Worm (Caenorhabditis elegans): ENCODE measurements around the gene pbo-5.

Gene pbo-5

DNA sequence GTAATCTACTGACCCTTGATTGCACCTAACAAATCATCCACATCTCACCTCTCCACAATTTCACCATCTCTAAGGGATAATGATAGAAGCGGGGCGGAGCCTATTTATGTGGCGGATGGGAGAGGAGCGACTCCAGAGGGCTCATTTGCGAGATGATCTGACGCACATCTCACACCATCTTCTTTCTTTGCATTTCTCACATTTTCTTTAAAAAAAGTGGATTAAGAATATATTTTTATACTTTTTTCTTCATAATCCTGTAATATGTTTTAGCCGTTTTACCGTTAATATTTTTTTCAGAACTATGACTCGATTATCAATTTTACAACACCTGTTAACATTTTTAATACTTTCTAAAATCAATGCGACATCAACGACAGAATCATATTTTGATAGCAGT is at the start of gene pbo-5:
Gene pbo-5 (plus strand): TSS at position 301 of the 400 bp plus-strand sequence.
- no peak for TF ChIP-seq mbf-1 (tag; optimal IDR thresholded peaks at IDR 0.05)
- no peak for TF ChIP-seq nhr-11 (tag; optimal IDR thresholded peaks at IDR 0.05)
- TF ChIP-seq ceh-16 (tag; optimal IDR thresholded peaks at IDR 0.05), result no peak
- no peak for TF ChIP-seq crh-2 (tag; optimal IDR thresholded peaks at IDR 0.05)
- TF ChIP-seq lsy-2 (tag; optimal IDR thresholded peaks at IDR 0.05), result no peak
- no peak for TF ChIP-seq zag-1 (tag; optimal IDR thresholded peaks at IDR 0.05)
- no peak for TF ChIP-seq ceh-82 (tag; optimal IDR thresholded peaks at IDR 0.05)
- TF ChIP-seq ztf-4 (tag; optimal IDR thresholded peaks at IDR 0.05), result no peak
- TF ChIP-seq nhr-21 (tag; optimal IDR thresholded peaks at IDR 0.05), result no peak
- no peak for TF ChIP-seq sem-4 (tag; optimal IDR thresholded peaks at IDR 0.05)
- TF ChIP-seq nhr-12 (tag; optimal IDR thresholded peaks at IDR 0.05), result no peak
- TF ChIP-seq mab-5 (tag; optimal IDR thresholded peaks at IDR 0.05), result no peak
- TF ChIP-seq peb-1 (tag; optimal IDR thresholded peaks at IDR 0.05), result no peak

DNA sequence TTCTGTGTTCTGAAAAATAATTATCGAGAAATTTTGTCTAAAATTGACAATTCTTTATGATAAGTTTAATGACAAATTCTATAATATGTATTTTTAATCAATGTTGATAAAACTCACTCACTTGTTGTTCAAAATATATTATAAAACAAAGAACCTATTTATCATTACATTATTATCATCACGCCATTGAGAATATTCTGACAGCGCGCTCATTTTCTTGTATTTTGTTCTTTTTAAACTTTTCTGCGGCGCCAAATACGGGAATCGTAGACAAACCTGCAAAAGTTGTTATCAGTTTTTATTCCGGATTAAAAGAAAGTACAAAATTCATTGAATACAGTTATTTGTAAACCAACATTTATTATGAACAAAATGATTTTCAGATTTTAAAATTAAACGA is 48.9 kb upstream of the pbo-5 start:
- TF ChIP-seq fos-1 (tag; optimal IDR thresholded peaks at IDR 0.05) (peak; percentile 53), blmp-1 (tag; optimal IDR thresholded peaks at IDR 0.05; ENCODE audit: insufficient read depth) (no peak)

DNA sequence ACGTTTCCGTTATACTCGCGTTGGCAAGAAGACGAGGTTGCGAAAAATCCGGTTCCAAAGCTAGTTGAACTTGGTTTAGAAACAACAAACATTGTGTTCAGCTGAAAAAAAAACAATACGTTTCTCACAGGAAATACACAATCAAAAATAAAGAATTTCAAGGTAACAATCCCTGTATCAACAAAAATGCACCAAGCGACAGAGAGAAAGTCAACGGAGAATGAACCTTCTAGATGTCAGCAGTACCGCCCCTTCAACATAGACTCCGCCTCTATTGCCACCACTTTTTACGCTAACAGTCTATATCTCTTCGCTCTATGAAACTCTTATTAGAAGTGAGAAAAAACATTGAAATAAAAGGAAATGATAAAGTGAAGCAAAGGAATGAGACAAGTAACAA is 47.0 kb upstream of the pbo-5 start, which contains the start of gene F31D4.8:
Gene F31D4.8 (minus strand): TSS at position 101 of the 400 bp plus-strand sequence.
- TF ChIP-seq nhr-129 (tag; optimal IDR thresholded peaks at IDR 0.05) (no peak), alr-1 (tag; optimal IDR thresholded peaks at IDR 0.05) (no peak), F13H6.1 (tag; optimal IDR thresholded peaks at IDR 0.05) (no peak), crh-2 (tag; optimal IDR thresholded peaks at IDR 0.05) (no peak), unc-39 (tag; optimal IDR thresholded peaks at IDR 0.05) (no peak), nhr-21 (tag; optimal IDR thresholded peaks at IDR 0.05) (no peak), nhr-77 (tag; optimal IDR thresholded peaks at IDR 0.05) (no peak), nhr-6 (tag; optimal IDR thresholded peaks at IDR 0.05) (no peak)

DNA sequence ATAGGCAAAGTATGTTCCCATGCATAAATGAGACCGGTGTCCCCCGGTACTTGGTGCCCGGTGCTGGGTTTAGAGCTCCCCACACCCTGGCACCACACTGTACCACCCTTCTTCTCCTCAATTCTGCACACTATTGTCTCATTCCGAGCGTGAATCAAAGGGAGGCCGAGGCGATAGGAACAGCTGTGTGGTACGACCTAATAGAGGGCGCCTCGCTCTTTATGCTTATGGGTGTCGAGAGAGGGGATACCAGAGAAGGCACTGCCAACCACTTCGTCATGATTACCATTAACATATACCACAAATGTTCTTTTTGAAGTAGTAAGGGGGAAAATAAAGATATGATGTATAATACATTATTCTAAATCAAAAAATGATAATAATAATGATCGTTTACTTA is 44.7 kb upstream of the pbo-5 start:
- TF ChIP-seq ceh-16 (tag; optimal IDR thresholded peaks at IDR 0.05) (no peak), egl-27 (tag; optimal IDR thresholded peaks at IDR 0.05) (no peak), sem-4 (tag; optimal IDR thresholded peaks at IDR 0.05) (no peak), unc-39 (tag; optimal IDR thresholded peaks at IDR 0.05) (no peak), nhr-21 (tag; optimal IDR thresholded peaks at IDR 0.05) (no peak), ztf-11 (tag; optimal IDR thresholded peaks at IDR 0.05) (no peak)

- no peak for TF ChIP-seq nhr-23 (tag; optimal IDR thresholded peaks at IDR 0.05)
- no peak for TF ChIP-seq mdl-1 (tag; optimal IDR thresholded peaks at IDR 0.05)
- no peak for TF ChIP-seq mab-5 (tag; optimal IDR thresholded peaks at IDR 0.05)
Measured at ce11 chrV:20871194-20871593, 44.1 kb upstream of the pbo-5 start.

ce11 chrV:20873144-20873543 is 42.1 kb upstream of the pbo-5 start:
- peak; percentile 36 for TF ChIP-seq unc-55 (GFP tag; optimal IDR thresholded peaks at IDR 0.05)
- peak; percentile 46 for TF ChIP-seq zag-1 (tag; optimal IDR thresholded peaks at IDR 0.05)
- no peak for TF ChIP-seq lin-11 (tag; optimal IDR thresholded peaks at IDR 0.05)
- no peak for TF ChIP-seq sma-3 (GFP tag; optimal IDR thresholded peaks at IDR 0.05)
- TF ChIP-seq nhr-11 (tag; optimal IDR thresholded peaks at IDR 0.05), result no peak
- TF ChIP-seq peb-1 (tag; optimal IDR thresholded peaks at IDR 0.05), result no peak
- no peak for TF ChIP-seq skn-1 (tag; optimal IDR thresholded peaks at IDR 0.05)
- no peak for TF ChIP-seq nhr-21 (tag; optimal IDR thresholded peaks at IDR 0.05)
- no peak for TF ChIP-seq unc-39 (tag; optimal IDR thresholded peaks at IDR 0.05)
- TF ChIP-seq sem-4 (tag; optimal IDR thresholded peaks at IDR 0.05), result peak; percentile 26
- TF ChIP-seq nhr-129 (tag; optimal IDR thresholded peaks at IDR 0.05), result peak; percentile 23

DNA sequence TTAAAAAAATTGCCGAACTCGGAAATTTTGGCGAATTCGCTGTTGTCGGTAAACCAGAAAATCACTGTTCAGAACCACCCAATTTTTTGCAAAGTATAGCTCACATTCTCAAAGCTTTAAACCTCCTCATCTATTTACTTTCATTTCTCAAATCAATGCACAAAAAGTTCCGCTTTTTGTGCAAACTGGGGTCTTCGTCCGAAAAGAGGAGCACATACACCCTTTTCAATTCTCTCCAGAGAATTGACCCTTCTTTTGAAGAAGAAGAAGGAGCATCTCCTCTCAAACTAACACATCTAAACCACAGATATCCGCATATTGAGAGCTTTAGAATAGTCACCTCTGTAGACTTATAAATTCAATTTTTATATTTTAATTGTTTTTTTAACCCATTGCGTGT is 40.0 kb upstream of the pbo-5 start:
- TF ChIP-seq nhr-77 (tag; optimal IDR thresholded peaks at IDR 0.05) (no peak), peb-1 (tag; optimal IDR thresholded peaks at IDR 0.05) (no peak), ama-1 (optimal IDR thresholded peaks at IDR 0.05) (no peak), R02D3.7 (tag; optimal IDR thresholded peaks at IDR 0.05) (no peak), sma-9 (GFP tag; optimal IDR thresholded peaks at IDR 0.05) (no peak), sma-9 (tag; optimal IDR thresholded peaks at IDR 0.05) (no peak), mdl-1 (tag; optimal IDR thresholded peaks at IDR 0.05) (no peak), nhr-129 (tag; optimal IDR thresholded peaks at IDR 0.05) (no peak), nhr-10 (tag; optimal IDR thresholded peaks at IDR 0.05) (no peak), nhr-6 (tag; optimal IDR thresholded peaks at IDR 0.05) (no peak), fos-1 (tag; optimal IDR thresholded peaks at IDR 0.05) (no peak), ztf-11 (tag; optimal IDR thresholded peaks at IDR 0.05) (no peak), blmp-1 (tag; optimal IDR thresholded peaks at IDR 0.05; ENCODE audit: insufficient read depth) (no peak), unc-39 (tag; optimal IDR thresholded peaks at IDR 0.05) (no peak), snpc-4 (tag; optimal IDR thresholded peaks at IDR 0.05) (no peak)

All from whole organism, L2 larva.